Worm (Caenorhabditis elegans): ENCODE data around the gene F15E6.5.

DNA sequence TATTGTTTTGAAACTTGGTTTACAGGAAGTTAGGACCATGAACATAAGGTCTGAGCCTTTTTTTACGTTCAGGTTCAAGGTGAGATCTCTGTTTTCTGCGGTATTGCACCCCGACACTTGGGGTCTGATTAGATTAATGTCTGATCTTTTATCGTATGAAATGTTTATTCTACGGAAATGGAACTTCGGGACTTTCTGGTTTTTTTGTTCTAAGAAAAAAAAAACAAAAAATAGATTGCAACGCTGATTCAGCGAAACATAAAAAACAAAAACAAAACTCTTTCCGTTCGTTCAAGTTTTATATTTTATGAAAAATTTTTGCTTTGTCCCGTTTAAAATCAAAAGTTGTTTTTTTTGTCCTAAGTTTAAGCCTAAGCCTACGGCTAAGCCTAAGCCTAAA, 24.1 kb upstream of the F15E6.5 start, which contains the start of gene F36A4.5:
- TF ChIP-seq zip-8 (tag; optimal IDR thresholded peaks at IDR 0.05) (no peak), ztf-11 (tag; optimal IDR thresholded peaks at IDR 0.05) (no peak)
